Worm (Caenorhabditis elegans) whole organism, L3 larva: ENCODE measurements around the gene R11.3.

Source experiments
- ZK546.5 ChIP-seq: sonication (generic microtip); optimal IDR thresholded peaks from 2 replicates; lab custom pipeline; 2017; ENCODE audit warnings: missing biosample characterization, missing genetic modification characterization
- ama-1 ChIP-seq: fragments of 150-350 bp; optimal IDR thresholded peaks from 2 replicates; lab custom pipeline; 2018
- ceh-16 ChIP-seq: sonication (generic microtip); optimal IDR thresholded peaks from 2 replicates; lab custom pipeline; 2017; ENCODE audit warnings: missing biosample characterization, missing genetic modification characterization
- ceh-28 ChIP-seq: fragments of 150-350 bp; optimal IDR thresholded peaks from 2 replicates; lab custom pipeline; 2014; ENCODE audit warnings: missing biosample characterization, missing genetic modification reagents, missing genetic modification characterization
- ceh-82 ChIP-seq: fragments of 150-350 bp; optimal IDR thresholded peaks from 2 replicates; lab custom pipeline; 2014; ENCODE audit warnings: missing biosample characterization, missing genetic modification characterization
- ceh-9 ChIP-seq: sonication (generic microtip); optimal IDR thresholded peaks from 2 replicates; lab custom pipeline; 2018; ENCODE audit warnings: missing biosample characterization, missing genetic modification characterization
- daf-12 ChIP-seq: fragments of 150-350 bp; optimal IDR thresholded peaks from 2 replicates; lab custom pipeline; 2014; ENCODE audit warnings: missing biosample characterization, missing genetic modification reagents, missing genetic modification characterization
- egl-27 ChIP-seq: sonication (generic microtip); optimal IDR thresholded peaks from 4 replicates; lab custom pipeline; 2017; ENCODE audit warnings: missing biosample characterization, missing genetic modification reagents, missing genetic modification characterization
- egl-5 ChIP-seq: fragments of 150-350 bp; optimal IDR thresholded peaks from 2 replicates; lab custom pipeline; 2017; ENCODE audit warnings: missing biosample characterization, missing genetic modification reagents, missing genetic modification characterization, inconsistent platforms
- elt-1 ChIP-seq: fragments of 150-350 bp; optimal IDR thresholded peaks from 2 replicates; lab custom pipeline; 2014; ENCODE audit warnings: missing biosample characterization, missing genetic modification characterization
- elt-2 ChIP-seq: sonication (generic microtip); optimal IDR thresholded peaks from 2 replicates; lab custom pipeline; 2016; ENCODE audit warnings: missing genetic modification reagents, mild to moderate bottlenecking, missing genetic modification characterization, missing compliant biosample characterization
- elt-3 ChIP-seq, 3 experiments: fragments of 150-350 bp in 1 of 3; sonication (generic microtip) in 2 of 3; optimal IDR thresholded peaks; 2 replicates in 2 of 3; 4 replicates in 1 of 3; lab custom pipeline; 2014 to 2017; ENCODE audit warnings: missing biosample characterization in 3 of 3, missing genetic modification characterization in 3 of 3
- fkh-10 ChIP-seq: sonication (generic microtip); optimal IDR thresholded peaks from 2 replicates; lab custom pipeline; 2017; ENCODE audit warnings: missing biosample characterization, missing genetic modification reagents, missing genetic modification characterization
- hmg-11 ChIP-seq: sonication (generic microtip); optimal IDR thresholded peaks from 2 replicates; lab custom pipeline; 2016; ENCODE audit warnings: missing genetic modification characterization, missing compliant biosample characterization
- jun-1 ChIP-seq: fragments of 150-350 bp; optimal IDR thresholded peaks from 2 replicates; lab custom pipeline; 2014; ENCODE audit warnings: missing biosample characterization, missing genetic modification reagents, missing genetic modification characterization
- lin-15B ChIP-seq: fragments of 150-350 bp; optimal IDR thresholded peaks from 2 replicates; lab custom pipeline; 2014; ENCODE audit warnings: missing biosample characterization, missing genetic modification characterization
- mdl-1 ChIP-seq: fragments of 150-350 bp; optimal IDR thresholded peaks from 2 replicates; lab custom pipeline; 2014; ENCODE audit warnings: missing biosample characterization, missing genetic modification characterization
- nfya-1 ChIP-seq: sonication (generic microtip); optimal IDR thresholded peaks from 2 replicates; lab custom pipeline; 2017; ENCODE audit warnings: missing genetic modification characterization, mild to moderate bottlenecking, missing compliant biosample characterization, antibody characterized with exemption, moderate library complexity; ENCODE audit not compliant: insufficient read depth
- nhr-23 ChIP-seq: fragments of 150-350 bp; optimal IDR thresholded peaks from 2 replicates; lab custom pipeline; 2014; ENCODE audit warnings: missing biosample characterization, missing genetic modification reagents, missing genetic modification characterization
- nhr-25 ChIP-seq: sonication (generic microtip); optimal IDR thresholded peaks from 2 replicates; lab custom pipeline; 2017; ENCODE audit warnings: missing biosample characterization, missing genetic modification characterization
- nhr-43 ChIP-seq: sonication (generic microtip); optimal IDR thresholded peaks from 2 replicates; lab custom pipeline; 2016; ENCODE audit warnings: mild to moderate bottlenecking, missing genetic modification characterization, missing compliant biosample characterization; ENCODE audit not compliant: poor library complexity, severe bottlenecking
- nhr-76 ChIP-seq: fragments of 150-350 bp; sonication (generic microtip); optimal IDR thresholded peaks from 5 replicates; lab custom pipeline; 2014; ENCODE audit warnings: missing biosample characterization, missing genetic modification characterization
- pha-4 ChIP-seq: fragments of 150-350 bp; optimal IDR thresholded peaks from 2 replicates; lab custom pipeline; 2014; ENCODE audit warnings: missing biosample characterization, missing genetic modification reagents, missing genetic modification characterization
- pqm-1 ChIP-seq: fragments of 150-350 bp; optimal IDR thresholded peaks from 2 replicates; lab custom pipeline; 2017; ENCODE audit warnings: missing biosample characterization, missing genetic modification characterization, inconsistent platforms
- sea-2 ChIP-seq: fragments of 150-350 bp; sonication (generic microtip); optimal IDR thresholded peaks from 4 replicates; lab custom pipeline; 2014; ENCODE audit warnings: missing biosample characterization, missing genetic modification reagents, missing genetic modification characterization
- skn-1 ChIP-seq: fragments of 150-350 bp; optimal IDR thresholded peaks from 2 replicates; lab custom pipeline; 2014; ENCODE audit warnings: missing biosample characterization, missing genetic modification characterization
- snpc-4 ChIP-seq: fragments of 150-350 bp; optimal IDR thresholded peaks from 2 replicates; lab custom pipeline; 2014; ENCODE audit warnings: missing biosample characterization, missing genetic modification characterization
- tbx-2 ChIP-seq: sonication (generic microtip); optimal IDR thresholded peaks from 2 replicates; lab custom pipeline; 2016; ENCODE audit warnings: mild to moderate bottlenecking, missing genetic modification characterization, missing compliant biosample characterization
- unc-39 ChIP-seq: sonication (generic microtip); optimal IDR thresholded peaks from 4 replicates; lab custom pipeline; 2017; ENCODE audit warnings: missing biosample characterization, missing genetic modification characterization
- zag-1 ChIP-seq: fragments of 150-350 bp; optimal IDR thresholded peaks from 2 replicates; lab custom pipeline; 2014; ENCODE audit warnings: missing biosample characterization, missing genetic modification characterization
- ztf-11 ChIP-seq: fragments of 150-350 bp; optimal IDR thresholded peaks from 2 replicates; lab custom pipeline; 2014; ENCODE audit warnings: missing biosample characterization, missing genetic modification characterization
- ztf-4 ChIP-seq: fragments of 150-350 bp; optimal IDR thresholded peaks from 2 replicates; lab custom pipeline; 2014; ENCODE audit warnings: missing biosample characterization, missing genetic modification characterization

Gene R11.3

DNA sequence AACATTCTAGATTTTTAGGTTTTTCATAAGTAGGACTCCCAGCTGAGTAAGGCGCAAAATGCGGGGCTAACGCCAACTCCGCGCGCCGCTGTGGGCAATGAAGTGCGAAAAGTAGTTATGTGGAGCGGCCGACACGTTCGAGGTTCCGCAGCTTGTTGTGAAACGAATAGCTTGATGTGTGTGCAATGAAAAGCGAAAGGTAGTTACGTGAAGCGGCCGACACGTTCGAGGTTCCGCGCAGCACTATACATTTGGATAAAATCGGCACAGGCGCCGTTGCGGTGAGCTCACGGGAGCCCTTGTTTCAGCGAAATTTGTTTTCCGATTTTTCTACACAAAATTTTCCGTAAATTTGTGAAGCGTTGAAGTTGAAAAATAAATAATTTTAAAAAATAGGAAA lies 32.1 kb downstream of the R11.3 start:
- no peak for TF ChIP-seq zag-1 (tag; lab: Kevin White, UChicago)
- TF ChIP-seq elt-3 (tag; optimal IDR thresholded peaks at IDR 0.05; lab: Kevin White, UChicago) = no peak
- TF ChIP-seq pha-4 (tag; lab: Kevin White, UChicago) = no peak
- no peak for TF ChIP-seq tbx-2 (tag; lab: Kevin White, UChicago)

DNA sequence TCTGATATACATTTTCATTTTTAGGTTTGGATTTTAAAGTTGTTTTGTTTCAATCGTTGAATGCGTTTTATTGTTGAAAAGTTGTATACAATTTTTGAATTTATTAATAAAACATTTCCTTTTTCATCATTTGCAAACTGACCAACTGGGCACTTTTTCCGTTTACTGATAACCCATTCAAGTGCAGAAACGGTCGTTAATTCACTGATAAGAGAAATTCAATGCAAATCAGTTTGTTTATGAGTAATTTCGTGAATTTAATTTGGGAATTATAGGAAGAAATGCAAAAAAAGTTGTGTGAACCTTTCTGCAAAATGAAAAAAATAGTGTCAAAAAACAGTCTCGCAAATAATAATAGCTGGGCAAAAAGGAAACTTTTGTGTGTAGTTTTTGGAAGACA lies 32.6 kb downstream of the R11.3 start:
- TF ChIP-seq pha-4 (tag; lab: Kevin White, UChicago) = peak; percentile 39
- TF ChIP-seq ceh-16 (tag; lab: Kevin White, UChicago) = no peak
- TF ChIP-seq pqm-1 (tag; lab: Kevin White, UChicago) = peak; percentile 68
- TF ChIP-seq fkh-10 (GFP tag; lab: Kevin White, UChicago) = no peak
- TF ChIP-seq ZK546.5 (tag; lab: Kevin White, UChicago) = no peak
- TF ChIP-seq snpc-4 (tag; lab: Kevin White, UChicago) = no peak
- TF ChIP-seq elt-2 (tag; lab: Kevin White, UChicago) = peak; percentile 73
- TF ChIP-seq, all 47 proteins: peak for 3

DNA sequence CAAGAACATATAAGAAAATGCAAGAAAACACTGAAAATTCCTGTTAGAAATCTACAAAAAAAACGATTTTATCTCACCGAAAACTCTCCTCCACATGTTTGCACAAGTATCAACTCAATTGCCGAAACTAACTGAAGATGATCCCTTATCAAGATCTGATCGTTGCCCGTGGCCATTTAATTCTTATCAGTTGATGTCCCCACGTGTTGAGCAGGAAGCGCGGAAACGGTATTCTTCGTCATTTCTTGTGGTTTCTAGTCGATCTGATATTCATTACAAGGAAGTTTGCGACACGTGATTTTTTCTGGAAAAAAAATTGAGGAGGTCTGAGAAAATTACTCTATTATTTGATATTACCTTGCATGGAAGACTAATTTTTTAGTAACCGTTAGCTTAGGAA lies 35.6 kb downstream of the R11.3 start, which contains the start of gene F09C8.1:
TSS of gene F09C8.1 (minus strand) at position 123 of the 400 bp plus-strand sequence.
- TF ChIP-seq nhr-76 = no peak
- no peak for TF ChIP-seq egl-5 (tag; lab: Kevin White, UChicago)
- no peak for TF ChIP-seq ztf-11
- peak; percentile 84 for TF ChIP-seq elt-2 (tag; lab: Kevin White, UChicago)
- peak; percentile 64 for TF ChIP-seq jun-1 (tag; lab: Kevin White, UChicago)
- peak; percentile 64 for TF ChIP-seq pqm-1 (tag; lab: Kevin White, UChicago)
- peak; percentile 16 for TF ChIP-seq pha-4 (tag; lab: Kevin White, UChicago)
- no peak for TF ChIP-seq lin-15B (tag; lab: Kevin White, UChicago)

DNA sequence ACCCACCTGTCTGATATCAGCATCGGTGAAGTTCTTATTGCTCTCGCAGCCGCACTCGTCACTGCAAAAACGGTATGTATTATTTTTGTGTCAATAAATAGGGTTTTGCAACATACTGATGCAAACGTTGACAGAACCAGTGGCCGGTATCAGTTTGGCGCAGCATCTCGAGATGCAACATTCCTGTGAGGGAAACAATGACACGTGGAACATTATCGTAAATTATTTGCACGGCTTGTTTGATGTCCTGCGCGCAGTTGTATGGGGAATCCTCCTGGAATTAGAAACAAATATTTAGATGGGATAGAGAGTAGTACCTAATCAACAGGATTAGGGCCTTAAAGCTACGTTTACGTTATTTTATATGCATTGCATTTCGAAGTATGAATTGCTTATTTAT lies 38.1 kb downstream of the R11.3 start:
- TF ChIP-seq ztf-4 (no peak), mdl-1 (tag; lab: Kevin White, UChicago) (peak; percentile 23), ama-1 (no peak)

DNA sequence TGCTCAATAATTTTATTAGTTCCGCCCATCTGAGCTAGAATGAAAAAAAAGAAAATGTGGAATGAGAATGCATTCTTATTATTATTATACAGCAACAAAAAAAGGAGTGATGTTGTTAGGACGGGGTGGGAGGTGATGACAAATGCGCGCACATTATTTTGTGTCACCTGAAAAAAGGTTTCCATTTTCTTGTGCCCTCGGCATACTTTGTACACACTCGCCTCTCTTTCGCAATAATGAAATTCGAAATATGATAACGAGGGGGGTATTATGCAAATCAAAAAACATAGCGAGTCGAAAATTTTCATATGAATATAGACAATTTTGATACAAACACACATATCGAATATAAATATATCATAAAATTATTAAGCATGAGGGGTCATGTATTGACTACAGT lies 39.7 kb downstream of the R11.3 start:
- TF ChIP-seq elt-2 (tag; lab: Kevin White, UChicago) = peak; percentile 32
- no peak for TF ChIP-seq elt-1 (tag; lab: Kevin White, UChicago)
- no peak for TF ChIP-seq nhr-23 (tag; lab: Kevin White, UChicago)
- peak; percentile 13 for TF ChIP-seq skn-1 (tag; lab: Kevin White, UChicago)
- TF ChIP-seq tbx-2 (tag; lab: Kevin White, UChicago) = no peak
- no peak for TF ChIP-seq sea-2
- TF ChIP-seq daf-12 = no peak
- no peak for TF ChIP-seq ztf-4
- TF ChIP-seq zag-1 (tag; lab: Kevin White, UChicago) = no peak
- TF ChIP-seq ZK546.5 (tag; lab: Kevin White, UChicago) = no peak

DNA sequence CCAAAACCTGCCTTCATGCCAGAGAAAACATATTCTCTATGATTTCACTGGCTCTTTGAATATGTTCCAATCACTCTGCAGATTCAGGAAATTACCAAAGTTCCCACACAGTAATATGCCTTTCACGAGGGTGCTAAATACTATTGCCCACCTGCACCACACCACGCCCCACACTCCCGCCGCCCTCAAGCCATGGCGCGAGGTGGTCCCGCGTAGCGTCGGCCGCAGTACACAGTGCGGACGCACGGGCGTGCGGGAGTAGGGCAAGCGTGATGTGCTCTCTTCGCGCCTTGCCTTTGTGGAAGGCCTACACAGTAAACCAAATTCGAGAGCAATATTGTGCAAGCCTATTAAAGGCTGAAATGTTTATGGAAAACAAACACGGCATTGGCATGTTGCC lies 41.6 kb downstream of the R11.3 start:
- no peak for TF ChIP-seq unc-39
- TF ChIP-seq jun-1 (tag; lab: Kevin White, UChicago) = no peak
- TF ChIP-seq nhr-25 (tag; lab: Kevin White, UChicago) = no peak
- no peak for TF ChIP-seq egl-27
- TF ChIP-seq ceh-16 (tag; lab: Kevin White, UChicago) = no peak
- TF ChIP-seq ZK546.5 (tag; lab: Kevin White, UChicago) = no peak
- TF ChIP-seq hmg-11 = no peak
- TF ChIP-seq ceh-82 = no peak
- no peak for TF ChIP-seq ztf-11

DNA sequence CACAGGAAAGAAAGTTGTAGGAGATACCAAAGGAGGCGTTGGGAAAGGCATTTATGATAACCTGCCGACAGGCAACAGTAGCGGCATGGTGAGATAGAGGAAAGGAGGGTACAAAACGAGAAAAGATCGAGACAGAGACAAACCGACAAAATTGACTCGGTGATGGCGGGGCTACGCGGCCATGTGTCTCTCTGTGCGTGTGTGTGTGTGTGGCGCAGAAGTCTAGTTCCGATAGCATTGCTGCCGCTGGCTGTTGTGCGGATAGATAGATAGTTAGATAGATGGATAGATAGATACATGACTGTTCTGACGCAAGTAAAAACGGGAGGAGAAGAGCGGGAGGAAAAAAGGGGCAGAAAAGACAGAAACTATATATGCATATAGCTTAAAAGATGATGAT lies 42.2 kb downstream of the R11.3 start:
- TF ChIP-seq elt-3 (tag; optimal IDR thresholded peaks at IDR 0.05; lab: Kevin White, UChicago) (peak in 1 of 3 experiments; percentile 57), nfya-1 (peak; percentile 38), hmg-11 (peak; percentile 49), nhr-23 (tag; lab: Kevin White, UChicago) (peak; percentile 67), nhr-43 (peak; percentile 72), ceh-28 (tag; lab: Kevin White, UChicago) (peak; percentile 2), jun-1 (tag; lab: Kevin White, UChicago) (no peak), elt-1 (tag; lab: Kevin White, UChicago) (peak; percentile 34), nhr-25 (tag; lab: Kevin White, UChicago) (peak; percentile 77), lin-15B (tag; lab: Kevin White, UChicago) (no peak), ceh-9 (tag; lab: Kevin White, UChicago) (no peak), elt-2 (tag; lab: Kevin White, UChicago) (no peak), mdl-1 (tag; lab: Kevin White, UChicago) (no peak)
